Worm (Caenorhabditis elegans): ENCODE data around the gene B0507.4.

DNA sequence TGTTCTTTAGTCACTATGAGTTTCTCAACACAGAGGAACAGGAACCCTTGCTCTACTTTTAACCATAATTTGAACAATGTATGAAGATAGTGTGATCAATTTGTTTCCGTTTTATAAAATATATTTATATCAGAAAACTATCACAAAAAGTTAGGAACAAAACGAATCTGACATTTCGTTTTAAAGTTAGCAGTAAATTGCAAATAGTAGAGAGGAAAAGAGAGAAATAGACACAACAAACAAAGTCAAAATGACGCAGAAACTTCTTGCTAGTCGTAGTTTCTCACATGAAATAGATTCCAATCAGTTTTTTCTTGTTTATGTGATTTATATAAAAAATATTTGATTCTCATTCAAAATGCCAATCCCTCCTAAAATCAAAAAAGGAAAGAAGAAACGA lies 25.7 kb upstream of the B0507.4 start, which contains the start of gene ZC196.5:
- TF ChIP-seq F13C5.2 (tag; optimal IDR thresholded peaks at IDR 0.05) = no peak
- no peak for TF ChIP-seq aly-1 (tag; optimal IDR thresholded peaks at IDR 0.05)
- no peak for TF ChIP-seq tbx-37 (GFP tag; conservative IDR thresholded peaks at IDR 0.05)
- TF ChIP-seq B0310.2 (tag; optimal IDR thresholded peaks at IDR 0.05) = no peak
- no peak for TF ChIP-seq ama-1 (optimal IDR thresholded peaks at IDR 0.05)
- TF ChIP-seq hmbx-1 (tag; optimal IDR thresholded peaks at IDR 0.05) = no peak
- no peak for TF ChIP-seq tra-4 (tag; optimal IDR thresholded peaks at IDR 0.05)
